Fruit fly (Drosophila melanogaster): ENCODE data around the gene mRpL17.

- TF ChIP-seq CG1621 (tag; optimal IDR thresholded peaks at IDR 0.05) = no peak
- no peak for TF ChIP-seq CG6854 (GFP tag; optimal IDR thresholded peaks at IDR 0.05)
Measured at dm6 chr3L:264378-265151, at the start of gene mRpL17, which contains the start of gene Tudor-SN.
